Fruit fly (Drosophila melanogaster) whole organism, embryonic: ENCODE data around the gene Rpn12.

Experiments
- CG11247 ChIP-seq: fragments of 200-800 bp; sonication (Bioruptor generic); IDR thresholded peaks from 2 replicates; pipeline ENCODE4 v1.3.6; 2022; ENCODE audit warnings: missing biosample characterization, missing genetic modification characterization
- CG12155 ChIP-seq: fragments of 200-800 bp; sonication (Bioruptor generic); optimal IDR thresholded peaks from 3 replicates; lab custom pipeline; 2016; ENCODE audit warnings: missing biosample characterization, missing genetic modification characterization
- CG12299 ChIP-seq: fragments of 200-800 bp; sonication (Bioruptor generic); optimal IDR thresholded peaks from 2 replicates; lab custom pipeline; 2018; ENCODE audit warnings: missing biosample characterization, mild to moderate bottlenecking, missing genetic modification characterization
- CG12391 ChIP-seq: fragments of 200-800 bp; sonication (Bioruptor generic); optimal IDR thresholded peaks from 3 replicates; lab custom pipeline; 2018; ENCODE audit warnings: missing biosample characterization, mild to moderate bottlenecking, missing genetic modification characterization, moderate library complexity
- CG13624 ChIP-seq: fragments of 200-800 bp; sonication (Bioruptor generic); optimal IDR thresholded peaks from 2 replicates; lab custom pipeline; 2016; ENCODE audit warnings: missing biosample characterization, missing genetic modification characterization
- CG13775 ChIP-seq: fragments of 200-800 bp; sonication (Bioruptor generic); optimal IDR thresholded peaks from 3 replicates; lab custom pipeline; 2017; ENCODE audit warnings: missing biosample characterization, mild to moderate bottlenecking, missing genetic modification characterization
- CG14050 ChIP-seq: fragments of 200-800 bp; sonication (Bioruptor generic); IDR thresholded peaks from 3 replicates; pipeline ENCODE4 v1.3.6; 2022; ENCODE audit warnings: missing biosample characterization, missing genetic modification characterization
- CG15269 ChIP-seq: fragments of 200-800 bp; sonication (Bioruptor generic); optimal IDR thresholded peaks from 2 replicates; lab custom pipeline; 2018; ENCODE audit warnings: missing biosample characterization, mild to moderate bottlenecking, missing genetic modification characterization, moderate library complexity
- CG1647 ChIP-seq: fragments of 200-800 bp; sonication (Bioruptor generic); optimal IDR thresholded peaks from 3 replicates; lab custom pipeline; 2016; ENCODE audit warnings: missing biosample characterization, missing genetic modification characterization
- CG17186 ChIP-seq: fragments of 200-800 bp; sonication (Bioruptor generic); optimal IDR thresholded peaks from 3 replicates; lab custom pipeline; 2017; ENCODE audit warnings: missing biosample characterization, missing genetic modification reagents, missing genetic modification characterization
- CG17361 ChIP-seq: fragments of 200-800 bp; sonication (Bioruptor generic); IDR thresholded peaks from 3 replicates; pipeline ENCODE4 v1.3.6; 2022; ENCODE audit warnings: missing biosample characterization, missing genetic modification characterization
- CG17568 ChIP-seq: fragments of 200-800 bp; sonication (Bioruptor generic); optimal IDR thresholded peaks from 2 replicates; lab custom pipeline; 2018; ENCODE audit warnings: missing biosample characterization, mild to moderate bottlenecking, missing genetic modification characterization, moderate library complexity
- CG33213 ChIP-seq: fragments of 200-800 bp; sonication (Bioruptor generic); optimal IDR thresholded peaks from 3 replicates; lab custom pipeline; 2016; ENCODE audit warnings: missing biosample characterization, missing genetic modification characterization
- CG42726 ChIP-seq: fragments of 200-800 bp; sonication (Bioruptor generic); IDR thresholded peaks from 2 replicates; pipeline ENCODE4 v1.3.6; 2022; ENCODE audit warnings: missing biosample characterization, missing genetic modification characterization; ENCODE audit not compliant: partially characterized antibody
- CG4424 ChIP-seq: fragments of 200-800 bp; sonication (Bioruptor generic); optimal IDR thresholded peaks from 3 replicates; lab custom pipeline; 2016; ENCODE audit warnings: missing biosample characterization, missing genetic modification characterization
- CG6854 ChIP-seq: fragments of 200-800 bp; sonication (Bioruptor generic); optimal IDR thresholded peaks from 3 replicates; lab custom pipeline; 2017; ENCODE audit warnings: missing biosample characterization, mild to moderate bottlenecking, missing genetic modification characterization
- CG9215 ChIP-seq: fragments of 200-800 bp; sonication (Bioruptor generic); IDR thresholded peaks from 2 replicates; pipeline ENCODE4 v1.3.6; 2022; ENCODE audit warnings: missing biosample characterization, missing genetic modification characterization
- Dbx ChIP-seq: fragments of 200-800 bp; sonication (Bioruptor generic); IDR thresholded peaks from 3 replicates; pipeline ENCODE4 v1.3.6; 2022; ENCODE audit warnings: missing biosample characterization, missing genetic modification characterization
- Hand ChIP-seq: fragments of 200-800 bp; sonication (Bioruptor generic); optimal IDR thresholded peaks from 2 replicates; lab custom pipeline; 2017; ENCODE audit warnings: mild to moderate bottlenecking, missing biosample characterization, missing genetic modification reagents, missing genetic modification characterization
- Hr51 ChIP-seq, 2 experiments: fragments of 200-800 bp; sonication (Bioruptor generic); optimal IDR thresholded peaks; 2 replicates in 1 of 2; 3 replicates in 1 of 2; lab custom pipeline; 2016 to 2018; ENCODE audit warnings: missing biosample characterization in 2 of 2, missing genetic modification characterization in 2 of 2, mild to moderate bottlenecking in 1 of 2, moderate library complexity in 1 of 2
- MESR4 ChIP-seq: fragments of 200-800 bp; sonication (Bioruptor generic); optimal IDR thresholded peaks from 2 replicates; lab custom pipeline; 2018; ENCODE audit warnings: missing biosample characterization, mild to moderate bottlenecking, missing genetic modification characterization, moderate library complexity
- Max ChIP-seq: fragments of 200-800 bp; sonication (Bioruptor generic); optimal IDR thresholded peaks from 2 replicates; lab custom pipeline; 2016; ENCODE audit warnings: missing biosample characterization, mild to moderate bottlenecking, missing genetic modification characterization
- Pdp1 ChIP-seq, 2 experiments: fragments of 200-800 bp; sonication (Bioruptor generic); optimal IDR thresholded peaks; 3 replicates each; lab custom pipeline; 2016; ENCODE audit warnings: missing biosample characterization in 2 of 2, missing genetic modification characterization in 2 of 2, mild to moderate bottlenecking in 1 of 2, moderate library complexity in 1 of 2
- Scr ChIP-seq: fragments of 200-800 bp; sonication (Bioruptor generic); IDR thresholded peaks from 2 replicates; pipeline ENCODE4 v1.3.6; 2022; ENCODE audit warnings: missing biosample characterization, missing genetic modification characterization; ENCODE audit not compliant: partially characterized antibody
- amos ChIP-seq: fragments of 200-800 bp; sonication (Bioruptor generic); IDR thresholded peaks from 2 replicates; pipeline ENCODE4 v1.3.6; 2022; ENCODE audit warnings: missing biosample characterization, missing genetic modification characterization; ENCODE audit not compliant: partially characterized antibody
- bcd ChIP-seq: fragments of 200-800 bp; sonication (Bioruptor generic); optimal IDR thresholded peaks from 2 replicates; lab custom pipeline; 2017; ENCODE audit warnings: missing biosample characterization, mild to moderate bottlenecking, missing genetic modification characterization
- chif ChIP-seq, 2 experiments: fragments of 200-800 bp; sonication (Bioruptor generic); optimal IDR thresholded peaks; 3 replicates each; lab custom pipeline; 2016; ENCODE audit warnings: missing biosample characterization in 2 of 2, missing genetic modification characterization in 2 of 2
- dpn ChIP-seq, 2 experiments: fragments of 200-800 bp; sonication (Bioruptor generic); optimal IDR thresholded peaks; 3 replicates each; lab custom pipeline; 2016; ENCODE audit warnings: missing biosample characterization in 2 of 2, missing genetic modification characterization in 2 of 2
- fd3F ChIP-seq: fragments of 200-800 bp; sonication (Bioruptor generic); optimal IDR thresholded peaks from 2 replicates; lab custom pipeline; 2018; ENCODE audit warnings: missing biosample characterization, mild to moderate bottlenecking, missing genetic modification characterization, moderate library complexity
- gem ChIP-seq: fragments of 200-800 bp; sonication (Bioruptor generic); optimal IDR thresholded peaks from 2 replicates; lab custom pipeline; 2019; ENCODE audit warnings: missing biosample characterization, mild to moderate bottlenecking, missing genetic modification characterization, moderate library complexity
- her ChIP-seq: fragments of 200-800 bp; sonication (Bioruptor generic); optimal IDR thresholded peaks from 2 replicates; lab custom pipeline; 2016; ENCODE audit warnings: missing biosample characterization, missing genetic modification characterization
- lola ChIP-seq, 3 experiments: fragments of >200 bp in 2 of 3; fragments of 200-800 bp in 1 of 3; sonication (Bioruptor generic) in 1 of 3; optimal IDR thresholded peaks; 2 replicates each; lab custom pipeline; 2017 to 2019; ENCODE audit warnings: missing biosample characterization in 3 of 3, missing genetic modification characterization in 3 of 3, mild to moderate bottlenecking in 1 of 3, moderate library complexity in 1 of 3
- nau ChIP-seq: fragments of 200-800 bp; sonication (Bioruptor generic); optimal IDR thresholded peaks from 3 replicates; lab custom pipeline; 2017; ENCODE audit warnings: missing biosample characterization, mild to moderate bottlenecking, missing genetic modification characterization, missing genetic modification reagents
- otp ChIP-seq: fragments of 200-800 bp; sonication (Bioruptor generic); IDR thresholded peaks from 3 replicates; pipeline ENCODE4, ENCODE4 v1.3.6; 2022; ENCODE audit warnings: missing biosample characterization, missing genetic modification characterization
- pan ChIP-seq, 4 experiments: fragments of >200 bp in 3 of 4; fragments of 200-800 bp in 1 of 4; sonication (Bioruptor generic) in 1 of 4; optimal IDR thresholded peaks in 3 of 4; IDR thresholded peaks in 1 of 4; 2 replicates each; pipeline versions ENCODE4 v1.3.6 to Lab custom; 2017 to 2022; ENCODE audit warnings: missing biosample characterization in 2 of 4, missing genetic modification characterization in 2 of 4, mixed read lengths in 1 of 4
- pnt ChIP-seq: fragments of 200-800 bp; sonication (Bioruptor generic); optimal IDR thresholded peaks from 3 replicates; lab custom pipeline; 2016; ENCODE audit warnings: missing biosample characterization, missing genetic modification characterization
- pum ChIP-seq: fragments of 200-800 bp; sonication (Bioruptor generic); optimal IDR thresholded peaks from 2 replicates; lab custom pipeline; 2016; ENCODE audit warnings: missing biosample characterization, missing genetic modification characterization
- ro ChIP-seq: fragments of 200-800 bp; sonication (Bioruptor generic); IDR thresholded peaks from 2 replicates; pipeline ENCODE4 v1.3.6; 2022; ENCODE audit warnings: missing biosample characterization, missing genetic modification characterization
- row ChIP-seq: fragments of 200-800 bp; sonication (Bioruptor generic); IDR thresholded peaks from 3 replicates; pipeline ENCODE4 v1.3.6; 2022; ENCODE audit warnings: missing biosample characterization, missing genetic modification characterization
- sc ChIP-seq, 3 experiments: fragments of >200 bp in 2 of 3; fragments of 200-800 bp in 1 of 3; sonication (Bioruptor generic) in 1 of 3; optimal IDR thresholded peaks; 2 replicates in 2 of 3; 3 replicates in 1 of 3; lab custom pipeline; 2017; ENCODE audit warnings: mild to moderate bottlenecking in 1 of 3, missing biosample characterization in 1 of 3, missing genetic modification characterization in 1 of 3, missing genetic modification reagents in 1 of 3
- seq ChIP-seq: fragments of 200-800 bp; sonication (Bioruptor generic); IDR thresholded peaks from 2 replicates; pipeline ENCODE4 v1.3.6; 2022; ENCODE audit warnings: missing biosample characterization, missing genetic modification characterization
- shn ChIP-seq: fragments of 200-800 bp; sonication (Bioruptor generic); optimal IDR thresholded peaks from 3 replicates; lab custom pipeline; 2016; ENCODE audit warnings: missing biosample characterization, missing genetic modification characterization
- tna ChIP-seq: fragments of 200-800 bp; sonication (Bioruptor generic); IDR thresholded peaks from 2 replicates; pipeline ENCODE4 v1.3.6; 2022; ENCODE audit warnings: missing biosample characterization, missing genetic modification characterization; ENCODE audit not compliant: partially characterized antibody
- tx ChIP-seq: fragments of 200-800 bp; sonication (Bioruptor generic); optimal IDR thresholded peaks from 2 replicates; lab custom pipeline; 2016; ENCODE audit warnings: missing biosample characterization, missing genetic modification characterization
- wdn ChIP-seq: fragments of 200-800 bp; sonication (Bioruptor generic); IDR thresholded peaks from 2 replicates; pipeline ENCODE4 v1.3.6; 2022; ENCODE audit warnings: missing biosample characterization, missing genetic modification characterization
- z ChIP-seq: fragments of 200-800 bp; sonication (Bioruptor generic); IDR thresholded peaks from 3 replicates; pipeline ENCODE4 v1.3.6; 2022; ENCODE audit warnings: missing biosample characterization, missing genetic modification characterization
- zfh1 ChIP-seq: fragments of 200-800 bp; sonication (Bioruptor generic); IDR thresholded peaks from 3 replicates; pipeline ENCODE4 v1.3.6; 2022; ENCODE audit warnings: missing biosample characterization, missing genetic modification characterization

The Rpn12 gene

dm6 chr3L:16571014-16571738 lies 11.7 kb upstream of the Rpn12 start (continued):
- TF ChIP-seq pan (optimal IDR thresholded peaks at IDR 0.05; lab: Kevin White, UChicago) (no peak), pan (GFP tag; optimal IDR thresholded peaks at IDR 0.05 in 1 of 2, IDR thresholded peaks at IDR 0.05 in 1 of 2) (peak in 1 of 2 experiments; percentile 71), CG13624 (peak; percentile 61), ro (no peak), sc (optimal IDR thresholded peaks at IDR 0.05; lab: Kevin White, UChicago) (no peak), sc (GFP tag; optimal IDR thresholded peaks at IDR 0.05; lab: Kevin White, UChicago) (no peak), Hand (GFP tag; lab: Kevin White, UChicago) (no peak), CG12391 (peak; percentile 60), CG11247 (GFP tag; lab: Robert Waterston, UW) (peak; percentile 53), CG15269 (tag; lab: Kevin White, UChicago) (peak; percentile 72), Dbx (GFP tag; lab: Robert Waterston, UW) (peak; percentile 74), Scr (GFP tag; lab: Robert Waterston, UW) (no peak), fd3F (GFP tag; lab: Kevin White, UChicago) (peak; percentile 58), tna (GFP tag; lab: Robert Waterston, UW) (no peak), CG17186 (no peak), CG4424 (peak; percentile 35), MESR4 (GFP tag; lab: Kevin White, UChicago) (no peak), chif (GFP tag; optimal IDR thresholded peaks at IDR 0.05; lab: Kevin White, UChicago) (peak in 1 of 2 experiments; percentile 16), bcd (GFP tag; lab: Kevin White, UChicago) (peak; percentile 29), CG17568 (peak; percentile 46), Hr51 (GFP tag; optimal IDR thresholded peaks at IDR 0.05; lab: Kevin White, UChicago) (peak; percentile 33 to 65), nau (GFP tag; lab: Kevin White, UChicago) (peak; percentile 22), row (GFP tag; lab: Robert Waterston, UW) (peak; percentile 75), pum (GFP tag; lab: Kevin White, UChicago) (peak; percentile 36), Pdp1 (GFP tag; optimal IDR thresholded peaks at IDR 0.05; lab: Kevin White, UChicago) (peak in 1 of 2 experiments; percentile 42), pnt (peak; percentile 13), tx (GFP tag; lab: Kevin White, UChicago) (peak; percentile 16), CG42726 (GFP tag; lab: Robert Waterston, UW) (no peak), shn (GFP tag; lab: Kevin White, UChicago) (peak; percentile 29), CG12299 (peak; percentile 51), dpn (GFP tag; optimal IDR thresholded peaks at IDR 0.05; lab: Kevin White, UChicago) (peak; percentile 57 to 61), wdn (GFP tag; lab: Robert Waterston, UW) (peak; percentile 45; the same call in 1 of the 2 replicates), z (GFP tag; lab: Robert Waterston, UW) (peak; percentile 73), her (GFP tag; lab: Kevin White, UChicago) (peak; percentile 49), Max (GFP tag; lab: Kevin White, UChicago) (peak; percentile 28), lola (GFP tag; optimal IDR thresholded peaks at IDR 0.05; lab: Kevin White, UChicago) (peak in 1 of 3 experiments; percentile 14), otp (GFP tag; lab: Robert Waterston, UW) (0 out of 3 replicates have a peak, but pooled peaks have one; percentile 14), CG12155 (GFP tag; lab: Kevin White, UChicago) (peak; percentile 35), CG33213 (GFP tag; lab: Kevin White, UChicago) (peak; percentile 56), gem (tag; lab: Kevin White, UChicago) (peak; percentile 77), CG14050 (peak; percentile 46; the same call in 2 of the 3 replicates), zfh1 (peak; percentile 37; the same call in 1 of the 3 replicates), CG17361 (peak; percentile 51; the same call in 1 of the 3 replicates), CG9215 (GFP tag; lab: Robert Waterston, UW) (no peak), CG6854 (GFP tag; lab: Kevin White, UChicago) (peak; percentile 2), CG1647 (peak; percentile 49), seq (GFP tag; lab: Robert Waterston, UW) (peak; percentile 65), CG13775 (GFP tag; lab: Kevin White, UChicago) (peak; percentile 42), amos (no peak)
